Worm (Caenorhabditis elegans) whole organism, early embryonic: ENCODE measurements around the gene fshr-1.

Experiments used
- ama-1 ChIP-seq: fragments of 150-350 bp; optimal IDR thresholded peaks from 2 replicates; lab custom pipeline; 2014
- ceh-13 ChIP-seq: fragments of 200-800 bp; sonication (Bioruptor generic); optimal IDR thresholded peaks from 2 replicates; lab custom pipeline; 2018; ENCODE audit warnings: mild to moderate bottlenecking, missing genetic modification characterization, missing compliant biosample characterization
- ets-7 ChIP-seq: sonication (generic microtip); optimal IDR thresholded peaks from 2 replicates; lab custom pipeline; 2016; ENCODE audit warnings: missing genotype, missing genetic modification characterization, missing compliant biosample characterization
- tbx-37 ChIP-seq: fragments of 200-800 bp; sonication (Bioruptor generic); conservative IDR thresholded peaks from 2 replicates; pipeline ENCODE4 v1.3.6; 2022; ENCODE audit warnings: missing genetic modification reagents, missing genetic modification characterization, missing compliant biosample characterization

DNA sequence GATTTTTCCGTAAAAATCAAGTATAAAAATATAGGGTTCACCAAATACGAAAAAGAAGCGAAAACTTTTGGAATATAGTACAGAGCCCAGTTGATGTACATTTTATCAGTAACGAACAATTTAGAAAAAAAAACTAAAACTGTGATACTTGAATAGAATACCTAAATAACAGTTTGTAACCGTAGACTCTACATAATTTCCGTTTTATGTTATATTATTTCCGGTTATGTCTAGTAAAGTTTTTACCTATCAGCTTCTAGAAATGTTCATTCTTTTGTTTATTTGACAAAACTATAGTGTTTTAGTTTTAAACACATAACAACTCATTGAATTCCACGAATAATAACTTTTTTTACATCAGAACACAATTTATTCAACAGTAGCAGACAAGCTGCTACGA is 47.8 kb downstream of the fshr-1 start, which contains the start of gene srj-33:
- no peak for TF ChIP-seq ets-7 (tag; lab: Kevin White, UChicago)
- no peak for TF ChIP-seq ama-1 (lab: Kevin White, UChicago)
- TF ChIP-seq ceh-13 (GFP tag; lab: Kevin White, UChicago), result no peak
- no peak for TF ChIP-seq tbx-37 (GFP tag; lab: Robert Waterston, UW)
